Worm (Caenorhabditis elegans) whole organism, L4/young adult: ENCODE data around the gene affl-2.

Source experiments
- dao-5 ChIP-seq: sonication (generic microtip); optimal IDR thresholded peaks from 2 replicates; lab custom pipeline; 2016; ENCODE audit warnings: missing genotype, missing genetic modification characterization, moderate library complexity, missing compliant biosample characterization
- him-1 ChIP-seq: sonication (generic microtip); optimal IDR thresholded peaks from 2 replicates; lab custom pipeline; 2016; ENCODE audit warnings: missing genotype, missing genetic modification reagents, missing genetic modification characterization, missing compliant biosample characterization

DNA sequence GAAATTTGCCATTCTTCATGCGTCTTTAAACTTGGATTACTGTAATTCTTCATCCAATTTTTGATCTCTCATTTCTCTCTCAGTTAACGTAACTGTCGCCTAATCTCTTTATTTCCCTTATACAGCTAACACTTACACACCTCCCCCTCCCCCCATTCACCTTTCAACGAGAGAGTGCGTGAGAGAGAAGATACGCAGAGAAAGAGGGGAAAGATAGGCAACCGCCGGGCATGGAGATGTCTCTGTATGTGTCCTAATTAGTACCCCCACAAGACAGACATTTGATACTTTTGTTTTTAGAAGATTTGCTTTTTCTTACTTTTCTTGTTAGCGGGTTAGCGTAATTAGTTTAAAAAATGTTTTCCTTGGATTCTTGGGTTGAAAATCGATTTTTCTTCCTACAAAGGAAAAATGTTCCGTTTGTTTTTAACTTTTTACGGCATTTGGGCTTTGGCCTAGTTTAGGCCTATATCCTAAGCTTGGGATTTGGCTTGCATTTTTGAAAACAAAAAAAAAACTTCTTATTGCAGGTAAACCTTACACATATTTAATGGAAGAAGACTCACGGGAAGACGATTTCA, at the start of gene affl-2:
- no peak for TF ChIP-seq him-1 (tag; lab: Kevin White, UChicago)
- TF ChIP-seq dao-5 (tag; lab: Kevin White, UChicago), result no peak
